Worm (Caenorhabditis elegans): Measurements from ENCODE around the gene C01G6.3.

Gene C01G6.3

DNA sequence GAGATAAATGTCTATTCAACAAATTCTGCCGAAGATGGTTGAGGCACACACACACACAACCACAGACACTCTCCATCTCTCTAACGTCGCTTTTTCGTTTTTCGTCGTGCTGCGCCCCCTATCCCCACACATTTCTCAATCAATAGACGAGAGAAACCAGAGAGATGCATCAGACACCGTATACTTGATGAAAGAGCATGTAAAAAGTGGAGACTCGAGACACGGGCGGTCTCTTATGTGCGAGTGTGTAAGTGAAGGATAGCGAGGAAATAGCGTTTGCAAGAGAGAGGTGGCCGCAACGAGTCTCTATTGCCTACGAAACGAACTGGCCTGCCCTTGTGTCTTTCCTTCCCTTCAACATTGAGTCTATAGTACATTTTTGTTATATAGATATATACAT lies 13.1 kb downstream of the C01G6.3 start (continued):
- TF ChIP-seq nhr-28 (tag; optimal IDR thresholded peaks at IDR 0.05) (peak; percentile 100), tag-97 (GFP tag; IDR thresholded peaks at IDR 0.05) (no peak), nhr-102 (tag; optimal IDR thresholded peaks at IDR 0.05) (peak; percentile 59), daf-8 (GFP tag; IDR thresholded peaks at IDR 0.05) (no peak), jun-1 (tag; optimal IDR thresholded peaks at IDR 0.05) (peak; percentile 66), egl-43 (GFP tag; IDR thresholded peaks at IDR 0.05) (peak; percentile 82), lin-38 (GFP tag; IDR thresholded peaks at IDR 0.05) (peak; percentile 61), zag-1 (tag; optimal IDR thresholded peaks at IDR 0.05) (no peak), php-3 (GFP tag; IDR thresholded peaks at IDR 0.05) (peak; percentile 35; the same call in 1 of the 2 replicates), lin-15B (tag; optimal IDR thresholded peaks at IDR 0.05) (no peak), egl-27 (tag; optimal IDR thresholded peaks at IDR 0.05) (no peak), nhr-111 (GFP tag; optimal IDR thresholded peaks at IDR 0.05) (no peak), vab-7 (GFP tag; IDR thresholded peaks at IDR 0.05) (no peak), mdt-29 (GFP tag; IDR thresholded peaks at IDR 0.05) (peak; percentile 63; the same call in 1 of the 2 replicates), dmd-9 (GFP tag; IDR thresholded peaks at IDR 0.05) (no peak), daf-19 (GFP tag; conservative IDR thresholded peaks at IDR 0.05) (0 out of 2 replicates have a peak, but pooled peaks have one; percentile 12), F44E2.7 (GFP tag; IDR thresholded peaks at IDR 0.05) (0 out of 2 replicates have a peak, but pooled peaks have one; percentile 27), T20F7.1 (GFP tag; optimal IDR thresholded peaks at IDR 0.05) (peak; percentile 60), ZK337.2 (GFP tag; IDR thresholded peaks at IDR 0.05) (no peak), lir-3 (tag; optimal IDR thresholded peaks at IDR 0.05) (peak; percentile 31), nhr-41 (GFP tag; IDR thresholded peaks at IDR 0.05) (peak; percentile 76), ztf-11 (tag; optimal IDR thresholded peaks at IDR 0.05) (no peak), ama-1 (optimal IDR thresholded peaks at IDR 0.05) (peak; percentile 94), daf-12 (tag; optimal IDR thresholded peaks at IDR 0.05) (no peak), sdz-12 (GFP tag; optimal IDR thresholded peaks at IDR 0.05) (no peak)

DNA sequence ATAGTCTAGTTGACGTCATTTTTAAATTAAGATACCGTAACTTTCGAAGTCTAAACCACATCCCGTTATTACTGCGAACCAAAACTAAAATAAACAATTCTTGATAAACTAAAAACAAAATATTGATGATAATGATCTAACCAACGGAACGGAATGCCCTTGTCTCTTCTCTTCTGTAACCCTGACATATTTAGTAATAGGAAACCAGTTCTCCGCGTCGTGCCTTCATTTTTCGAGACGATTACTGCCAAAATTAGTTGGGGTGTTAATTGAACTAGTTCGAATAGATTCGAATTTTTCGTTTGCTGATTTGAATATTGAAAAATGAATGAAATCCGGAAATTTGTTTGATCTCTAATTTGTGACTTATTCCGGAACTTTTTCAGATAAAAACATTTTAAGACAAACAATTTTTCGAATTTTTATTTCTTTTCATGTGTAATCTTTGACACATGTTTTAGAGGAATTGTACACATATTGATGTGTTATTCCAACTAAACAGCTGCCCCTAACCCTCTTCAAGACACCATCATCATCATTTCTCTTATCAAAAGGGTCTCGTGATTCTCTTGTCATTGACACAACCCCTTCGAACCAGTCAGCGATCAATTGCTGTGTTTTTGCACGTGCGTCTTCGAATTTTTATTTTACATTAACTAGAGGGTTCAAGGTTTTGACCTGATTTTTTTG lies 14.1 kb downstream of the C01G6.3 start:
- TF ChIP-seq T20F7.1 (GFP tag; optimal IDR thresholded peaks at IDR 0.05) = peak; percentile 62
- peak; percentile 18; the same call in 1 of the 2 replicates for TF ChIP-seq ceh-20 (GFP tag; IDR thresholded peaks at IDR 0.05)
- peak; percentile 53; the same call in 1 of the 2 replicates for TF ChIP-seq mdt-29 (GFP tag; IDR thresholded peaks at IDR 0.05)
- TF ChIP-seq egl-27 (tag; optimal IDR thresholded peaks at IDR 0.05) = no peak
- peak; percentile 14 for TF ChIP-seq ztf-7 (tag; optimal IDR thresholded peaks at IDR 0.05)
- 0 out of 2 replicates have a peak, but pooled peaks have one; percentile 12 for TF ChIP-seq lin-38 (GFP tag; IDR thresholded peaks at IDR 0.05)
- TF ChIP-seq nhr-102 (tag; optimal IDR thresholded peaks at IDR 0.05) = peak; percentile 78
- peak; percentile 89 for TF ChIP-seq php-3 (GFP tag; IDR thresholded peaks at IDR 0.05)
- TF ChIP-seq nhr-11 (tag; optimal IDR thresholded peaks at IDR 0.05) = peak; percentile 78
- peak; percentile 97 for TF ChIP-seq dmd-6 (GFP tag; IDR thresholded peaks at IDR 0.05)
- peak; percentile 95 for TF ChIP-seq nhr-77 (tag; optimal IDR thresholded peaks at IDR 0.05)
- peak; percentile 37; the same call in 1 of the 2 replicates for TF ChIP-seq T26A8.4 (GFP tag; IDR thresholded peaks at IDR 0.05)
- no peak for TF ChIP-seq ceh-62 (tag; optimal IDR thresholded peaks at IDR 0.05)
- no peak for TF ChIP-seq F37D6.2 (tag; optimal IDR thresholded peaks at IDR 0.05)
- peak; percentile 16 for TF ChIP-seq dpl-1 (GFP tag; optimal IDR thresholded peaks at IDR 0.05)
- TF ChIP-seq unc-62 (GFP tag; optimal IDR thresholded peaks at IDR 0.05 in 1 of 2) = peak in 1 of 2 experiments; percentile 99
- no peak for TF ChIP-seq unc-62 (tag; optimal IDR thresholded peaks at IDR 0.05)
- TF ChIP-seq mes-2 (tag; optimal IDR thresholded peaks at IDR 0.05; ENCODE audit: poor library complexity, severe bottlenecking) = peak; percentile 66
- TF ChIP-seq aha-1 (tag) = peak; percentile 94
- peak; percentile 20 for TF ChIP-seq spr-3 (GFP tag; optimal IDR thresholded peaks at IDR 0.05)
- peak; percentile 67; the same call in 1 of the 2 replicates for TF ChIP-seq zfp-3 (GFP tag; conservative IDR thresholded peaks at IDR 0.05)
- TF ChIP-seq tag-97 (GFP tag; IDR thresholded peaks at IDR 0.05) = no peak
- peak; percentile 94 for TF ChIP-seq nhr-28 (tag; optimal IDR thresholded peaks at IDR 0.05)
- no peak for TF ChIP-seq dmd-9 (GFP tag; IDR thresholded peaks at IDR 0.05)
- TF ChIP-seq Y48G9A.11 (GFP tag; IDR thresholded peaks at IDR 0.05) = 0 out of 2 replicates have a peak, but pooled peaks have one; percentile 25
- peak; percentile 2 to 81 for TF ChIP-seq lsy-2 (tag; optimal IDR thresholded peaks at IDR 0.05)
- TF ChIP-seq nhr-111 (GFP tag; optimal IDR thresholded peaks at IDR 0.05) = no peak
- TF ChIP-seq mep-1 (tag; optimal IDR thresholded peaks at IDR 0.05) = peak; percentile 70
- peak; percentile 54 for TF ChIP-seq mxl-3 (GFP tag; optimal IDR thresholded peaks at IDR 0.05)
- peak; percentile 59; the same call in 1 of the 2 replicates for TF ChIP-seq pha-4 (GFP tag; IDR thresholded peaks at IDR 0.05)
- no peak for TF ChIP-seq pha-4 (tag; optimal IDR thresholded peaks at IDR 0.05)
- no peak for TF ChIP-seq lim-7 (GFP tag; IDR thresholded peaks at IDR 0.05)
- peak; percentile 86 for TF ChIP-seq dve-1 (tag; optimal IDR thresholded peaks at IDR 0.05; ENCODE audit: insufficient read depth)
